Worm (Caenorhabditis elegans): Measurements from ENCODE around the gene F13A2.3.

The F13A2.3 gene

DNA sequence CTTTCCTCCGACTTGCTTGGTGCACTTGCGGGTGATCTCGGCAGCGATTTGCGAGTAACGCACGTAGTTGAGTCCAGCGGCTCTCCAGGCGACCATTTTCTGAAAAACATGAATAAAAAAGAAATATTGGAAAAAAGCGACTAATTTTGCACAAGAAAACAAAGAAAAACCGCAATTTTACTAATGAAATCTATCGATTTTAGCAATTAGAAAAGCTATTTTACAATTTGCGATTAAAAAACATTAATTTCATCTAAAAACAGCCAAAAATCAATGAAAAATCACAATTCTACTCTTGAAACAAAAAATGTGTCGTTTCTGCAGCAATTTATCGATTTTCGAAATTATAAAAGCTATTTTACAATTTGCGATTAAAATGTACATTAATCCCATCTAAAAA is 49.8 kb downstream of the F13A2.3 start, which contains the start of gene hpo-18:
Gene hpo-18, minus strand, starts transcription at position 101 of the 400 bp plus-strand sequence.
- TF ChIP-seq nhr-23 (tag; optimal IDR thresholded peaks at IDR 0.05) (no peak), fos-1 (tag; optimal IDR thresholded peaks at IDR 0.05) (no peak), lsy-2 (tag; optimal IDR thresholded peaks at IDR 0.05) (no peak), elt-3 (tag; optimal IDR thresholded peaks at IDR 0.05) (no peak), ztf-1 (GFP tag; conservative IDR thresholded peaks at IDR 0.05) (no peak)

DNA sequence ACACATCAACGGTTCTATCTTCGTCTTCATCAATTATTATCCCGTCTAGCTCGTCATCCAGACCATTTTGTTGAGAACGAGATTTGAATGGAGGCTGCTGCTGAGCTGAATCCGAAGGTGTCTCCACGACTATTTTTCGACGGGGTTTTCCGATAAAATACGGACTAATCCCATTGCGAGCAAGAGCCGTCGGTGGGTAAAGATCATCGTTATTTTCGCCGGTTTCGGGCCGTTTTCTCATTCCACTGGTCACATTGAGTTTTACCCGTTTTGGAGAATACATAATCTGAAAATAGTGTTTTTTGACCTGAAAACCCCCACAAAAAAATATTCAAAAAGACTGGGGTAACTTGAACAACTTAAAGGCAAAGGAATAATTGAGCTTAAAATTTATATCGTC is 50.4 kb downstream of the F13A2.3 start, which contains the start of gene figl-1:
Gene figl-1, minus strand, starts transcription at position 286 of the 400 bp plus-strand sequence.
- peak; percentile 5 for TF ChIP-seq sma-3 (GFP tag; optimal IDR thresholded peaks at IDR 0.05)
- TF ChIP-seq ztf-1 (GFP tag; conservative IDR thresholded peaks at IDR 0.05), result no peak
